Fruit fly (Drosophila melanogaster): ENCODE results near the gene Liprin-alpha.

dm6 chr2L:6740088-6740487 lies 16.4 kb downstream of the Liprin-alpha start, which contains the start of gene TTLL3A:
- TF ChIP-seq CG10348 (GFP tag; IDR thresholded peaks at IDR 0.05): no peak
- no peak for TF ChIP-seq EcR (GFP tag; optimal IDR thresholded peaks at IDR 0.05)
- no peak for TF ChIP-seq CG9948 (tag; optimal IDR thresholded peaks at IDR 0.05)
- no peak for TF ChIP-seq CG13204 (GFP tag; optimal IDR thresholded peaks at IDR 0.05)
- no peak for TF ChIP-seq Pif1B (GFP tag; optimal IDR thresholded peaks at IDR 0.05)
- TF ChIP-seq D1 (tag; optimal IDR thresholded peaks at IDR 0.05): no peak
- TF ChIP-seq CG4496 (GFP tag; IDR thresholded peaks at IDR 0.05): no peak
- no peak for TF ChIP-seq CG12605 (GFP tag; IDR thresholded peaks at IDR 0.05)
- no peak for TF ChIP-seq CG15710 (tag; optimal IDR thresholded peaks at IDR 0.05)
- no peak for TF ChIP-seq fd96Ca (GFP tag; IDR thresholded peaks at IDR 0.05)
- no peak for TF ChIP-seq CG8159 (tag; optimal IDR thresholded peaks at IDR 0.05)
- TF ChIP-seq Snoo (tag; optimal IDR thresholded peaks at IDR 0.05): no peak
